Worm (Caenorhabditis elegans) whole organism, L4 larva: Measurements from ENCODE around the gene trap-4.

ENCODE experiments used
- ceh-82 ChIP-seq: sonication (generic microtip); optimal IDR thresholded peaks from 2 replicates; lab custom pipeline; 2017; ENCODE audit warnings: missing biosample characterization, missing genetic modification characterization
- unc-130 ChIP-seq: sonication (generic microtip); optimal IDR thresholded peaks from 2 replicates; lab custom pipeline; 2016; ENCODE audit warnings: missing genetic modification reagents, missing genetic modification characterization, missing compliant biosample characterization
- zag-1 ChIP-seq: fragments of 150-350 bp; optimal IDR thresholded peaks from 2 replicates; lab custom pipeline; 2014; ENCODE audit warnings: missing biosample characterization, missing genetic modification characterization

- no peak for TF ChIP-seq unc-130
- TF ChIP-seq zag-1 (tag; lab: Kevin White, UChicago), result no peak
- no peak for TF ChIP-seq ceh-82
Observed at ce11 chrIII:11960080-11960479, 39.5 kb downstream of the trap-4 start, which contains the start of gene top-3.
